Worm (Caenorhabditis elegans) whole organism, L4 larva: ENCODE data around the gene fut-1.

Source experiments
- T26A8.4 ChIP-seq: fragments of 200-800 bp; sonication (Bioruptor generic); IDR thresholded peaks from 2 replicates; pipeline ENCODE4 v1.3.6; 2022; ENCODE audit warnings: missing genetic modification characterization, missing compliant biosample characterization
- Y105C5A.15 ChIP-seq: fragments of 200-800 bp; sonication (Bioruptor generic); IDR thresholded peaks from 2 replicates; pipeline ENCODE4 v1.3.6; 2022; ENCODE audit warnings: missing genetic modification characterization, missing compliant biosample characterization
- aha-1 ChIP-seq: fragments of 150-350 bp; peaks from one replicate; lab custom pipeline; 2014; ENCODE audit warnings: missing biosample characterization, missing genetic modification characterization
- arid-1 ChIP-seq: fragments of 200-800 bp; sonication (Bioruptor generic); conservative IDR thresholded peaks from 2 replicates; pipeline ENCODE4 v1.3.6; 2022; ENCODE audit warnings: missing genetic modification reagents, missing genetic modification characterization, missing compliant biosample characterization
- attf-4 ChIP-seq: sonication (generic microtip); optimal IDR thresholded peaks from 3 replicates; lab custom pipeline; 2017; ENCODE audit warnings: missing biosample characterization, missing genetic modification characterization
- cey-2 ChIP-seq: sonication (generic microtip); optimal IDR thresholded peaks from 3 replicates; lab custom pipeline; 2017; ENCODE audit warnings: missing genetic modification characterization, mild to moderate bottlenecking, missing compliant biosample characterization, antibody characterized with exemption, borderline replicate concordance; ENCODE audit not compliant: insufficient read depth
- dmd-6 ChIP-seq: fragments of 200-800 bp; sonication (Bioruptor generic); IDR thresholded peaks from 2 replicates; pipeline ENCODE4 v1.3.6; 2022; ENCODE audit warnings: missing genetic modification reagents, missing genetic modification characterization, missing compliant biosample characterization
- dpl-1 ChIP-seq: fragments of 150-350 bp; optimal IDR thresholded peaks from 2 replicates; lab custom pipeline; 2014; ENCODE audit warnings: missing biosample characterization, missing genetic modification reagents, missing genetic modification characterization
- fkh-10 ChIP-seq: fragments of 150-350 bp; optimal IDR thresholded peaks from 2 replicates; lab custom pipeline; 2014; ENCODE audit warnings: missing biosample characterization, missing genetic modification reagents, missing genetic modification characterization
- fos-1 ChIP-seq: fragments of 150-350 bp; optimal IDR thresholded peaks from 2 replicates; lab custom pipeline; 2014; ENCODE audit warnings: missing biosample characterization, missing genetic modification characterization
- gei-8 ChIP-seq: fragments of 200-800 bp; sonication (Bioruptor generic); optimal IDR thresholded peaks from 2 replicates; lab custom pipeline; 2018; ENCODE audit warnings: mild to moderate bottlenecking, missing genetic modification characterization, missing compliant biosample characterization
- hif-1 ChIP-seq, 2 experiments: sonication (generic microtip); optimal IDR thresholded peaks; 2 replicates each; lab custom pipeline; 2016 to 2017; ENCODE audit warnings: missing compliant biosample characterization in 2 of 2, missing genetic modification characterization in 2 of 2, missing genetic modification reagents in 2 of 2, missing genotype in 2 of 2, mild to moderate bottlenecking in 1 of 2
- hlh-11 ChIP-seq: fragments of 200-800 bp; sonication (Bioruptor generic); optimal IDR thresholded peaks from 2 replicates; lab custom pipeline; 2018; ENCODE audit warnings: mild to moderate bottlenecking, missing genetic modification characterization, missing compliant biosample characterization
- hlh-30 ChIP-seq: sonication (generic microtip); optimal IDR thresholded peaks from 2 replicates; lab custom pipeline; 2017; ENCODE audit warnings: antibody characterized with exemption, mild to moderate bottlenecking, missing genetic modification characterization, missing compliant biosample characterization; ENCODE audit not compliant: insufficient read depth
- jun-1 ChIP-seq: fragments of 150-350 bp; optimal IDR thresholded peaks from 2 replicates; lab custom pipeline; 2014; ENCODE audit warnings: missing biosample characterization, missing genetic modification reagents, missing genetic modification characterization
- lim-7 ChIP-seq: fragments of 200-800 bp; sonication (Bioruptor generic); IDR thresholded peaks from 2 replicates; pipeline ENCODE4 v1.3.6; 2022; ENCODE audit warnings: missing genetic modification characterization, missing compliant biosample characterization
- lin-13 ChIP-seq: fragments of 150-350 bp; optimal IDR thresholded peaks from 2 replicates; lab custom pipeline; 2014; ENCODE audit warnings: missing biosample characterization, missing genetic modification reagents, missing genetic modification characterization
- lin-15B ChIP-seq: fragments of 150-350 bp; sonication (generic microtip); optimal IDR thresholded peaks from 3 replicates; lab custom pipeline; 2014; ENCODE audit warnings: missing biosample characterization, missing genetic modification characterization
- lin-39 ChIP-seq: fragments of 150-350 bp; optimal IDR thresholded peaks from 2 replicates; lab custom pipeline; 2014; ENCODE audit warnings: missing biosample characterization, missing genetic modification reagents, missing genetic modification characterization
- lir-3 ChIP-seq: sonication (generic microtip); optimal IDR thresholded peaks from 2 replicates; lab custom pipeline; 2016; ENCODE audit warnings: mild to moderate bottlenecking, missing genetic modification characterization, missing compliant biosample characterization
- mep-1 ChIP-seq: fragments of 150-350 bp; sonication (generic microtip); optimal IDR thresholded peaks from 3 replicates; lab custom pipeline; 2014; ENCODE audit warnings: missing biosample characterization, missing genetic modification characterization
- mes-2 ChIP-seq: sonication (generic microtip); optimal IDR thresholded peaks from 2 replicates; lab custom pipeline; 2016; ENCODE audit warnings: missing genotype, mild to moderate bottlenecking, missing genetic modification characterization, missing compliant biosample characterization; ENCODE audit not compliant: poor library complexity, severe bottlenecking
- mxl-3 ChIP-seq: fragments of 200-800 bp; sonication (Bioruptor generic); optimal IDR thresholded peaks from 2 replicates; lab custom pipeline; 2018; ENCODE audit warnings: mild to moderate bottlenecking, missing genetic modification characterization, missing compliant biosample characterization
- nhr-11 ChIP-seq: fragments of 150-350 bp; optimal IDR thresholded peaks from 2 replicates; lab custom pipeline; 2014; ENCODE audit warnings: missing biosample characterization, missing genetic modification characterization
- nhr-25 ChIP-seq: sonication (generic microtip); optimal IDR thresholded peaks from 2 replicates; lab custom pipeline; 2017; ENCODE audit warnings: missing genetic modification characterization, mild to moderate bottlenecking, missing compliant biosample characterization, antibody characterized with exemption, moderate library complexity, borderline replicate concordance; ENCODE audit not compliant: insufficient read depth
- nhr-48 ChIP-seq: sonication (generic microtip); optimal IDR thresholded peaks from 2 replicates; lab custom pipeline; 2016; ENCODE audit warnings: mild to moderate bottlenecking, missing genetic modification characterization, missing compliant biosample characterization
- nhr-6 ChIP-seq: fragments of 150-350 bp; optimal IDR thresholded peaks from 2 replicates; lab custom pipeline; 2014; ENCODE audit warnings: missing biosample characterization, missing genetic modification characterization
- pha-4 ChIP-seq, 2 experiments: fragments of 150-350 bp in 1 of 2; fragments of 200-800 bp in 1 of 2; sonication (Bioruptor generic) in 1 of 2; IDR thresholded peaks in 1 of 2; optimal IDR thresholded peaks in 1 of 2; 2 replicates each; pipeline versions ENCODE4 v1.3.6 to Lab custom; 2014 to 2022; ENCODE audit warnings: missing genetic modification characterization in 2 of 2, missing genetic modification reagents in 2 of 2, missing biosample characterization in 1 of 2, missing compliant biosample characterization in 1 of 2
- sdz-12 ChIP-seq: fragments of 200-800 bp; sonication (Bioruptor generic); optimal IDR thresholded peaks from 2 replicates; lab custom pipeline; 2018; ENCODE audit warnings: mild to moderate bottlenecking, missing genetic modification characterization, missing compliant biosample characterization
- set-16 ChIP-seq: fragments of 200-800 bp; sonication (Bioruptor generic); IDR thresholded peaks from 2 replicates; pipeline ENCODE4 v1.3.6; 2022; ENCODE audit warnings: missing genetic modification reagents, missing genetic modification characterization, missing compliant biosample characterization
- skn-1 ChIP-seq: fragments of 150-350 bp; optimal IDR thresholded peaks from 2 replicates; lab custom pipeline; 2014; ENCODE audit warnings: missing biosample characterization, missing genetic modification characterization
- snpc-4 ChIP-seq: fragments of 150-350 bp; optimal IDR thresholded peaks from 2 replicates; lab custom pipeline; 2014; ENCODE audit warnings: missing biosample characterization, missing genetic modification characterization
- spr-1 ChIP-seq: sonication (generic microtip); optimal IDR thresholded peaks from 2 replicates; lab custom pipeline; 2016; ENCODE audit warnings: mild to moderate bottlenecking, missing genetic modification characterization, missing compliant biosample characterization
- unc-62 ChIP-seq, 3 experiments: fragments of 150-350 bp in 1 of 3; sonication (generic microtip); optimal IDR thresholded peaks in 2 of 3; peaks in 1 of 3; 1 replicate in 1 of 3; 2 replicates in 2 of 3; lab custom pipeline; 2014 to 2017; ENCODE audit warnings: missing biosample characterization in 3 of 3, missing genetic modification characterization in 3 of 3, missing genetic modification reagents in 3 of 3, missing genotype in 1 of 3
- vab-7 ChIP-seq: fragments of 200-800 bp; sonication (Bioruptor generic); IDR thresholded peaks from 2 replicates; pipeline ENCODE4 v1.3.6; 2022; ENCODE audit warnings: missing genetic modification reagents, missing genetic modification characterization, missing compliant biosample characterization

Gene fut-1

ce11 chrII:8751042-8751441 lies 8.4 kb downstream of the fut-1 start (continued):
- TF ChIP-seq lir-3 (tag; lab: Kevin White, UChicago) (no peak), gei-8 (no peak), aha-1 (tag; lab: Kevin White, UChicago) (peak; percentile 92), lin-13 (GFP tag; lab: Kevin White, UChicago) (no peak), lin-15B (no peak), arid-1 (GFP tag; lab: Robert Waterston, UW) (no peak), unc-62 (GFP tag; optimal IDR thresholded peaks at IDR 0.05 in 1 of 2; lab: Kevin White, UChicago) (peak in 1 of 2 experiments; percentile 47), unc-62 (tag; optimal IDR thresholded peaks at IDR 0.05; lab: Kevin White, UChicago) (no peak), hif-1 (tag; optimal IDR thresholded peaks at IDR 0.05; lab: Kevin White, UChicago) (no peak), fos-1 (tag; lab: Kevin White, UChicago) (no peak), hlh-11 (tag; lab: Kevin White, UChicago) (peak; percentile 66), hlh-30 (tag; lab: Kevin White, UChicago) (no peak), skn-1 (tag; lab: Kevin White, UChicago) (no peak), nhr-48 (peak; percentile 55), lim-7 (GFP tag; lab: Robert Waterston, UW) (no peak), set-16 (GFP tag; lab: Robert Waterston, UW) (no peak), mes-2 (tag; lab: Kevin White, UChicago) (no peak), mxl-3 (GFP tag; lab: Kevin White, UChicago) (peak; percentile 46), pha-4 (GFP tag; IDR thresholded peaks at IDR 0.05; lab: Robert Waterston, UW) (no peak), pha-4 (tag; optimal IDR thresholded peaks at IDR 0.05; lab: Kevin White, UChicago) (no peak)

DNA sequence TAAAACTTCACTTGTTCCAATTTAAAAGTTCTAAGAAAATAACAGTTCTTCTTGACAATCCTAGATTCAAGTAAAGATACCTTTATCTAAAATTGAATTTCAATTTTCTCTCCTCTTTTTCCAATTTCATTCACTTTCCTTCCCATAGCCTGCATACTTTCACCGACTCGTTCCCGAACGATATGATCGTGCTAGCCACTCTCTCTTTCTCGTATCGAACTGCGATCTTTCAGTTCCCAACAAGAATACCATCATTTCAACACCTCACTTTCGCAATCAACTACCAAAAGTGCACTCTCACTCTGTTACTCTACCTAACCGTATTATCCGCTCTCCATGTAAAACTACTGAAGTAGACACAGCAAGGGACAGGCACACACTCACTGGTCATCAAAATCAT lies 9.3 kb downstream of the fut-1 start:
- TF ChIP-seq mep-1 (tag; lab: Kevin White, UChicago) (no peak), attf-4 (tag; lab: Kevin White, UChicago) (no peak), Y105C5A.15 (no peak), dmd-6 (GFP tag; lab: Robert Waterston, UW) (no peak), arid-1 (GFP tag; lab: Robert Waterston, UW) (no peak), jun-1 (no peak), cey-2 (tag; lab: Kevin White, UChicago) (no peak), fkh-10 (GFP tag; lab: Kevin White, UChicago) (no peak), snpc-4 (tag; lab: Kevin White, UChicago) (no peak), lin-39 (tag; lab: Kevin White, UChicago) (no peak), nhr-25 (no peak), skn-1 (tag; lab: Kevin White, UChicago) (no peak), dpl-1 (GFP tag; lab: Kevin White, UChicago) (no peak)

DNA sequence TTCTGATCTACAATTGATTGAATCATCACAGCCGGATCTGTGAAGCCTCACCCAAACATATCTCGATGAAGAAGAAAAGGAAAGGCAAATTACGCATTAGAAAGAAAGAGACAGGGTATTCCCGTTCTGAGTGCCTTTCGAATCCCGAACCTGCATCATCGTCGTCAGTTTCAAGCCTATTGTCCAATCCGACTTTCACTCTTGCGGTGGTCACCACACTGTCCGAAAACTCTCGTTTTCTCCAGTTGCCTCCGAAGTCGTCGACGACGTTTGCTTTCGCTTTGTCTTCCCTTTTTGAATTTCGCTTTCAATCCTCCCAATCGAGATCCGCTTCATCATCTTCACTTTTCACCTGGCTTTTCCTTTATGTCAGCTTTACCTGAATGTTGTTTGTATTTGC lies 10.3 kb downstream of the fut-1 start:
- TF ChIP-seq hlh-11 (tag; lab: Kevin White, UChicago) (peak; percentile 40), vab-7 (GFP tag; lab: Robert Waterston, UW) (no peak), mxl-3 (GFP tag; lab: Kevin White, UChicago) (peak; percentile 18), T26A8.4 (GFP tag; lab: Robert Waterston, UW) (no peak), nhr-6 (tag; lab: Kevin White, UChicago) (no peak), unc-62 (GFP tag; optimal IDR thresholded peaks at IDR 0.05 in 1 of 2; lab: Kevin White, UChicago) (peak in 1 of 2 experiments; percentile 66), unc-62 (tag; optimal IDR thresholded peaks at IDR 0.05; lab: Kevin White, UChicago) (no peak), dpl-1 (GFP tag; lab: Kevin White, UChicago) (no peak)

DNA sequence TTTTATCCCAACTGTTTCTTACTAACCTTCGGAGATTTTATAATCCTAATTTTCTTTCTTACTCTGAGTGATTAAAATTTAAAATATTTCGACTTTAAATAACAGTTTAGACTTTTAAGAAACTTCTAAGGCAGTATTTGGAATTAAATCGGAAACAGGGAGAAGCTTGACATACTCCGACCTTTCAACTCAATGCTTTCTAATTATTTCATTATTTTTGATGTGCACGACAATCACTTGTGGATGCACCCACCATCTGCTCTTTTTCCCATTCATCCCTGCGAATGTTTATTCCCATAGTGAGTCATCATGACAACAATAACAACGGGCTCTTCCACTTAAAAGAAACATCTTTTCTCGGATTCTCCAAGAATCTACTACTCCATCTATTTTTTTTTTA lies 10.8 kb downstream of the fut-1 start:
- TF ChIP-seq nhr-11 (tag; lab: Kevin White, UChicago) (no peak), dpl-1 (GFP tag; lab: Kevin White, UChicago) (no peak), mes-2 (tag; lab: Kevin White, UChicago) (no peak), spr-1 (tag; lab: Kevin White, UChicago) (no peak), sdz-12 (GFP tag; lab: Kevin White, UChicago) (no peak)
- TF ChIP-seq, all 104 proteins: peak for 0
